Worm (Caenorhabditis elegans) whole organism, L4/young adult: ENCODE measurements around the gene C06H2.2.

ENCODE experiments used
- W03F9.2 ChIP-seq: fragments of 150-350 bp; optimal IDR thresholded peaks from 2 replicates; lab custom pipeline; 2014; ENCODE audit warnings: missing biosample characterization, missing genetic modification characterization
- dao-5 ChIP-seq: sonication (generic microtip); optimal IDR thresholded peaks from 2 replicates; lab custom pipeline; 2016; ENCODE audit warnings: missing genotype, missing genetic modification characterization, moderate library complexity, missing compliant biosample characterization
- him-1 ChIP-seq: sonication (generic microtip); optimal IDR thresholded peaks from 2 replicates; lab custom pipeline; 2016; ENCODE audit warnings: missing genotype, missing genetic modification reagents, missing genetic modification characterization, missing compliant biosample characterization

DNA sequence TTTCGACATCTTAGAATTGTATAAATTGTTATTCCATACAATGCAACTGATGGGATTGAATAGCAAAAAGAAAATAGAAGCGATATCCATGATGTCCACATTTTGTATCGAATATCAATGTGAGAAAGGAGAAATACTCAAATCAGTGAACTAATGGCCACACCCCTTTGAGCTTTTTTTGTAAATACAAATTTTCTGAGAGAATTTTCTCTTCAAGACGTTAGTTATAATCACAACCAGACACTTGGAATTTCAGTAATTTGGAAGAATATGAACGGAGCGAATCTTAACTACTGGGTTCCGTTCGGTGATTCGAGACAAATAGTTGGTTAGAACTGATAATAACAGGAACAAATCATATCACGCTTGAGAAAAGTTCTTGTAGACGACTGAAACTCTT lies 36.8 kb downstream of the C06H2.2 start, which contains the start of gene srg-41:
- TF ChIP-seq dao-5 (tag; lab: Kevin White, UChicago) = no peak
- no peak for TF ChIP-seq him-1 (tag; lab: Kevin White, UChicago)
- TF ChIP-seq W03F9.2 (tag; lab: Kevin White, UChicago) = no peak
